Fruit fly (Drosophila melanogaster) whole organism, embryonic: Measurements from ENCODE around the gene msd1.
A peak's percentile ranks its signal among the peaks of the same experiment; 100 is the strongest.

Experiments
- ATbp ChIP-seq: fragments of 200-800 bp; sonication (Bioruptor generic); optimal IDR thresholded peaks from 2 replicates; lab custom pipeline; 2017; ENCODE audit warnings: missing biosample characterization, mild to moderate bottlenecking, missing genetic modification characterization, missing genetic modification reagents
- Abd-B ChIP-seq: fragments of 200-800 bp; sonication (Bioruptor generic); optimal IDR thresholded peaks from 2 replicates; lab custom pipeline; 2018; ENCODE audit warnings: missing biosample characterization, mild to moderate bottlenecking, missing genetic modification characterization, moderate library complexity
- Ada2b ChIP-seq: fragments of 200-800 bp; sonication (Bioruptor generic); IDR thresholded peaks from 2 replicates; pipeline ENCODE4 v1.3.6; 2022; ENCODE audit warnings: missing biosample characterization, missing genetic modification characterization
- Atf-2 ChIP-seq: fragments of 200-800 bp; sonication (Bioruptor generic); optimal IDR thresholded peaks from 2 replicates; lab custom pipeline; 2016; ENCODE audit warnings: missing biosample characterization, missing genetic modification characterization
- B-H2 ChIP-seq: fragments of 200-800 bp; sonication (Bioruptor generic); optimal IDR thresholded peaks from 2 replicates; lab custom pipeline; 2018; ENCODE audit warnings: missing biosample characterization, mild to moderate bottlenecking, missing genetic modification characterization
- C15 ChIP-seq: fragments of 200-800 bp; sonication (Bioruptor generic); IDR thresholded peaks from 3 replicates; pipeline ENCODE4 v1.3.6; 2022; ENCODE audit warnings: missing biosample characterization, missing genetic modification characterization
- CG10431 ChIP-seq: fragments of 200-800 bp; sonication (Bioruptor generic); optimal IDR thresholded peaks from 3 replicates; lab custom pipeline; 2018; ENCODE audit warnings: missing biosample characterization, mild to moderate bottlenecking, missing genetic modification characterization
- CG11695 ChIP-seq: fragments of 200-800 bp; sonication (Bioruptor generic); IDR thresholded peaks from 3 replicates; pipeline ENCODE4 v1.3.6; 2022; ENCODE audit warnings: missing biosample characterization, missing genetic modification characterization
- CG12104 ChIP-seq: fragments of 200-800 bp; sonication (Bioruptor generic); optimal IDR thresholded peaks from 3 replicates; lab custom pipeline; 2016; ENCODE audit warnings: missing biosample characterization, missing genetic modification characterization
- CG12769 ChIP-seq: fragments of 200-800 bp; sonication (Bioruptor generic); optimal IDR thresholded peaks from 2 replicates; lab custom pipeline; 2019; ENCODE audit warnings: missing biosample characterization, mild to moderate bottlenecking, missing genetic modification characterization, moderate library complexity
- CG13287 ChIP-seq: fragments of 200-800 bp; sonication (Bioruptor generic); IDR thresholded peaks from 2 replicates; pipeline ENCODE4 v1.3.6; 2022; ENCODE audit warnings: missing biosample characterization, missing genetic modification characterization; ENCODE audit not compliant: partially characterized antibody
- CG15601 ChIP-seq: fragments of 200-800 bp; sonication (Bioruptor generic); optimal IDR thresholded peaks from 3 replicates; lab custom pipeline; 2019; ENCODE audit warnings: missing biosample characterization, mild to moderate bottlenecking, missing genetic modification characterization, moderate library complexity
- CG15696 ChIP-seq: fragments of 200-800 bp; sonication (Bioruptor generic); optimal IDR thresholded peaks from 2 replicates; lab custom pipeline; 2019; ENCODE audit warnings: missing biosample characterization, mild to moderate bottlenecking, missing genetic modification characterization, moderate library complexity
- CG1602 ChIP-seq: fragments of 200-800 bp; sonication (Bioruptor generic); optimal IDR thresholded peaks from 3 replicates; lab custom pipeline; 2016; ENCODE audit warnings: missing biosample characterization, missing genetic modification characterization
- CG17186 ChIP-seq: fragments of 200-800 bp; sonication (Bioruptor generic); optimal IDR thresholded peaks from 3 replicates; lab custom pipeline; 2017; ENCODE audit warnings: missing biosample characterization, missing genetic modification reagents, missing genetic modification characterization
- CG17612 ChIP-seq: fragments of 200-800 bp; sonication (Bioruptor generic); IDR thresholded peaks from 2 replicates; pipeline ENCODE4 v1.3.6; 2022; ENCODE audit warnings: missing biosample characterization, missing genetic modification characterization
- CG33557 ChIP-seq: fragments of 200-800 bp; sonication (Bioruptor generic); optimal IDR thresholded peaks from 2 replicates; lab custom pipeline; 2019; ENCODE audit warnings: missing biosample characterization, mild to moderate bottlenecking, missing genetic modification characterization, moderate library complexity
- CG34376 ChIP-seq: fragments of 200-800 bp; sonication (Bioruptor generic); optimal IDR thresholded peaks from 2 replicates; lab custom pipeline; 2018; ENCODE audit warnings: missing biosample characterization, mild to moderate bottlenecking, missing genetic modification characterization
- CG3726 ChIP-seq: fragments of 200-800 bp; sonication (Bioruptor generic); IDR thresholded peaks from 3 replicates; pipeline ENCODE4, ENCODE4 v1.3.6; 2022; ENCODE audit warnings: missing biosample characterization, missing genetic modification characterization
- CG3847 ChIP-seq: fragments of 200-800 bp; sonication (Bioruptor generic); IDR thresholded peaks from 2 replicates; pipeline ENCODE4 v1.3.6; 2022; ENCODE audit warnings: missing biosample characterization, missing genetic modification characterization
- CG3995 ChIP-seq: fragments of 200-800 bp; sonication (Bioruptor generic); optimal IDR thresholded peaks from 3 replicates; lab custom pipeline; 2016; ENCODE audit warnings: missing biosample characterization, missing genetic modification characterization
- CG4360 ChIP-seq: fragments of 200-800 bp; sonication (Bioruptor generic); IDR thresholded peaks from 2 replicates; pipeline ENCODE4 v1.3.6; 2022; ENCODE audit warnings: missing biosample characterization, missing genetic modification characterization
- CG6791 ChIP-seq: fragments of 200-800 bp; sonication (Bioruptor generic); IDR thresholded peaks from 3 replicates; pipeline ENCODE4 v1.3.6; 2022; ENCODE audit warnings: missing biosample characterization, missing genetic modification characterization; ENCODE audit not compliant: partially characterized antibody
- CG7963 ChIP-seq: fragments of 200-800 bp; sonication (Bioruptor generic); IDR thresholded peaks from 3 replicates; pipeline ENCODE4 v1.3.6; 2022; ENCODE audit warnings: missing biosample characterization, missing genetic modification characterization; ENCODE audit not compliant: partially characterized antibody
- CG9437 ChIP-seq: fragments of 200-800 bp; sonication (Bioruptor generic); optimal IDR thresholded peaks from 2 replicates; lab custom pipeline; 2018; ENCODE audit warnings: missing biosample characterization, mild to moderate bottlenecking, missing genetic modification characterization
- Dbx ChIP-seq: fragments of 200-800 bp; sonication (Bioruptor generic); IDR thresholded peaks from 3 replicates; pipeline ENCODE4 v1.3.6; 2022; ENCODE audit warnings: missing biosample characterization, missing genetic modification characterization
- Doc2 ChIP-seq: fragments of 200-800 bp; sonication (Bioruptor generic); IDR thresholded peaks from 2 replicates; pipeline ENCODE4 v1.3.6; 2022; ENCODE audit warnings: missing biosample characterization, missing genetic modification characterization
- HLH3B ChIP-seq: fragments of 200-800 bp; sonication (Bioruptor generic); IDR thresholded peaks from 2 replicates; pipeline ENCODE4 v1.3.6; 2022; ENCODE audit warnings: missing biosample characterization, missing genetic modification characterization
- Hand ChIP-seq: fragments of 200-800 bp; sonication (Bioruptor generic); optimal IDR thresholded peaks from 2 replicates; lab custom pipeline; 2017; ENCODE audit warnings: mild to moderate bottlenecking, missing biosample characterization, missing genetic modification reagents, missing genetic modification characterization
- Hey ChIP-seq: fragments of 200-800 bp; sonication (Bioruptor generic); optimal IDR thresholded peaks from 3 replicates; lab custom pipeline; 2018; ENCODE audit warnings: missing biosample characterization, mild to moderate bottlenecking, missing genetic modification characterization
- Hmr ChIP-seq: fragments of 200-800 bp; sonication (Bioruptor generic); optimal IDR thresholded peaks from 3 replicates; lab custom pipeline; 2017; ENCODE audit warnings: mild to moderate bottlenecking, missing biosample characterization, missing genetic modification reagents, missing genetic modification characterization
- MTF-1 ChIP-seq: fragments of 200-800 bp; sonication (Bioruptor generic); optimal IDR thresholded peaks from 2 replicates; lab custom pipeline; 2018; ENCODE audit warnings: missing biosample characterization, mild to moderate bottlenecking, missing genetic modification characterization, borderline replicate concordance
- al ChIP-seq: fragments of 200-800 bp; sonication (Bioruptor generic); IDR thresholded peaks from 2 replicates; pipeline ENCODE4 v1.3.6; 2022; ENCODE audit warnings: missing biosample characterization, missing genetic modification characterization
- amos ChIP-seq: fragments of 200-800 bp; sonication (Bioruptor generic); IDR thresholded peaks from 2 replicates; pipeline ENCODE4 v1.3.6; 2022; ENCODE audit warnings: missing biosample characterization, missing genetic modification characterization; ENCODE audit not compliant: partially characterized antibody
- caup ChIP-seq: fragments of 200-800 bp; sonication (Bioruptor generic); optimal IDR thresholded peaks from 3 replicates; lab custom pipeline; 2017; ENCODE audit warnings: missing biosample characterization, mild to moderate bottlenecking, missing genetic modification characterization, moderate library complexity; ENCODE audit not compliant: severe bottlenecking
- crc ChIP-seq: fragments of 200-800 bp; sonication (Bioruptor generic); optimal IDR thresholded peaks from 2 replicates; lab custom pipeline; 2016; ENCODE audit warnings: missing biosample characterization, missing genetic modification characterization
- dysf ChIP-seq: fragments of 200-800 bp; sonication (Bioruptor generic); IDR thresholded peaks from 3 replicates; pipeline ENCODE4 v1.3.6; 2022; ENCODE audit warnings: missing biosample characterization, missing genetic modification characterization
- eyg ChIP-seq: fragments of 200-800 bp; sonication (Bioruptor generic); optimal IDR thresholded peaks from 3 replicates; lab custom pipeline; 2016; ENCODE audit warnings: missing biosample characterization, missing genetic modification characterization
- lmd ChIP-seq: fragments of 200-800 bp; sonication (Bioruptor generic); IDR thresholded peaks from 2 replicates; pipeline ENCODE4 v1.3.6; 2022; ENCODE audit warnings: missing biosample characterization, missing genetic modification characterization
- maf-S ChIP-seq: fragments of 200-800 bp; sonication (Bioruptor generic); optimal IDR thresholded peaks from 2 replicates; lab custom pipeline; 2016; ENCODE audit warnings: missing biosample characterization, missing genetic modification characterization
- nmo ChIP-seq: fragments of 200-800 bp; sonication (Bioruptor generic); optimal IDR thresholded peaks from 2 replicates; lab custom pipeline; 2018; ENCODE audit warnings: missing biosample characterization, mild to moderate bottlenecking, missing genetic modification characterization, moderate library complexity
- shn ChIP-seq: fragments of 200-800 bp; sonication (Bioruptor generic); optimal IDR thresholded peaks from 3 replicates; lab custom pipeline; 2016; ENCODE audit warnings: missing biosample characterization, missing genetic modification characterization
- sna ChIP-seq: fragments of 200-800 bp; sonication (Bioruptor generic); IDR thresholded peaks from 2 replicates; pipeline ENCODE4 v1.3.6; 2022; ENCODE audit warnings: missing biosample characterization, missing genetic modification characterization; ENCODE audit not compliant: partially characterized antibody
- stc ChIP-seq: fragments of 200-800 bp; sonication (Bioruptor generic); IDR thresholded peaks from 2 replicates; pipeline ENCODE4 v1.3.6; 2022; ENCODE audit warnings: missing biosample characterization, missing genetic modification characterization
- tna ChIP-seq: fragments of 200-800 bp; sonication (Bioruptor generic); IDR thresholded peaks from 2 replicates; pipeline ENCODE4 v1.3.6; 2022; ENCODE audit warnings: missing biosample characterization, missing genetic modification characterization; ENCODE audit not compliant: partially characterized antibody
- twi ChIP-seq: fragments of 200-800 bp; optimal IDR thresholded peaks from 2 replicates; lab custom pipeline; 2019; ENCODE audit warnings: missing biosample characterization, mild to moderate bottlenecking, missing genetic modification characterization, moderate library complexity
- unc-4 ChIP-seq: fragments of 200-800 bp; sonication (Bioruptor generic); IDR thresholded peaks from 2 replicates; pipeline ENCODE4 v1.3.6; 2022; ENCODE audit warnings: missing biosample characterization, missing genetic modification characterization; ENCODE audit not compliant: partially characterized antibody
- z ChIP-seq: fragments of 200-800 bp; sonication (Bioruptor generic); IDR thresholded peaks from 3 replicates; pipeline ENCODE4 v1.3.6; 2022; ENCODE audit warnings: missing biosample characterization, missing genetic modification characterization
- zf30C ChIP-seq: fragments of 200-800 bp; sonication (Bioruptor generic); optimal IDR thresholded peaks from 3 replicates; lab custom pipeline; 2018; ENCODE audit warnings: missing biosample characterization, mild to moderate bottlenecking, missing genetic modification characterization
- zfh2 ChIP-seq: fragments of 200-800 bp; sonication (Bioruptor generic); optimal IDR thresholded peaks from 2 replicates; lab custom pipeline; 2016; ENCODE audit warnings: missing biosample characterization, missing genetic modification characterization

Gene msd1

DNA sequence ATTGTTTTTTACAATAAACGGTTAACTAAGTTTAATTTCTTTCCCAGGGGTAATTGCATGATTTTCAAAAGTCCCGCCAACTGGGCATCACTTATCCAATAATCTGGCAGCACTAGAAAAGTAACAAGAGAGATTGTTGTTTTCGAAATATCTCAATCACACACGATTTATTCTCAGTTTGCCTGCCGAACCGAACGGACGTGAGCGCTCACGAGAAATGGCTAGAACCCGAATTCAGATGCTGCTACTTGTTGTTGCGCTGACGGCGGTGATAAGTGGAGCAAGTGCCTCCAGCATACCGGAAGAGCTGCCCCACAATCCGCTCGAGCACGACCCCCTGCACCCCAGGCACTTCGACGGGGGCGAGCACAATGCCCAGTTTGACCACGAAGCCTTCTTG is 33.0 kb upstream of the msd1 start, which contains the start of gene scf (continued):
- TF ChIP-seq caup (GFP tag; lab: Kevin White, UChicago) = no peak
- TF ChIP-seq dysf (GFP tag; lab: Robert Waterston, UW) = no peak
- no peak for TF ChIP-seq CG12104 (GFP tag; lab: Kevin White, UChicago)
- no peak for TF ChIP-seq Dbx (GFP tag; lab: Robert Waterston, UW)
- TF ChIP-seq C15 (GFP tag; lab: Robert Waterston, UW) = no peak
- TF ChIP-seq stc (GFP tag; lab: Robert Waterston, UW) = no peak
- TF ChIP-seq CG17186 (GFP tag; lab: Kevin White, UChicago) = no peak
- TF ChIP-seq maf-S (GFP tag; lab: Kevin White, UChicago) = no peak
- TF ChIP-seq CG3847 = peak; percentile 48
- TF ChIP-seq CG3995 (GFP tag; lab: Kevin White, UChicago) = peak; percentile 78
- peak; percentile 55 for TF ChIP-seq CG34376 (GFP tag; lab: Kevin White, UChicago)
- TF ChIP-seq sna (GFP tag; lab: Robert Waterston, UW) = peak; percentile 15; the same call in 1 of the 2 replicates
- TF ChIP-seq unc-4 = peak; percentile 42; the same call in 1 of the 2 replicates
- TF ChIP-seq nmo (GFP tag; lab: Kevin White, UChicago) = no peak
- TF ChIP-seq CG15601 (tag; lab: Kevin White, UChicago) = no peak
- no peak for TF ChIP-seq twi (tag; lab: Kevin White, UChicago)
- TF ChIP-seq zf30C (GFP tag; lab: Kevin White, UChicago) = no peak
- TF ChIP-seq al (GFP tag; lab: Robert Waterston, UW) = no peak
- TF ChIP-seq B-H2 (GFP tag; lab: Kevin White, UChicago) = no peak
- TF ChIP-seq Ada2b (GFP tag; lab: Robert Waterston, UW) = no peak
- 0 out of 3 replicates have a peak, but pooled peaks have one; percentile 27 for TF ChIP-seq CG6791 (GFP tag; lab: Robert Waterston, UW)
- TF ChIP-seq HLH3B = no peak
- TF ChIP-seq CG9437 (GFP tag; lab: Kevin White, UChicago) = no peak
- TF ChIP-seq zfh2 (GFP tag; lab: Kevin White, UChicago) = no peak
- no peak for TF ChIP-seq CG12769 (tag; lab: Kevin White, UChicago)
- no peak for TF ChIP-seq CG3726
- TF ChIP-seq CG4360 (GFP tag; lab: Robert Waterston, UW) = peak; percentile 53; the same call in 1 of the 2 replicates
- no peak for TF ChIP-seq Hand (GFP tag; lab: Kevin White, UChicago)
- TF ChIP-seq CG33557 (GFP tag; lab: Kevin White, UChicago) = no peak
- TF ChIP-seq shn (GFP tag; lab: Kevin White, UChicago) = no peak
- TF ChIP-seq Atf-2 (GFP tag; lab: Kevin White, UChicago) = no peak
- TF ChIP-seq ATbp (GFP tag; lab: Kevin White, UChicago) = no peak
- TF ChIP-seq CG15696 = no peak
- no peak for TF ChIP-seq CG10431 (GFP tag; lab: Kevin White, UChicago)
- TF ChIP-seq Abd-B (GFP tag; lab: Kevin White, UChicago) = no peak
- TF ChIP-seq lmd (GFP tag; lab: Robert Waterston, UW) = no peak
- peak; percentile 24 for TF ChIP-seq MTF-1 (GFP tag; lab: Kevin White, UChicago)
- peak; percentile 63 for TF ChIP-seq CG13287
- no peak for TF ChIP-seq tna (GFP tag; lab: Robert Waterston, UW)
- TF ChIP-seq z (GFP tag; lab: Robert Waterston, UW) = peak; percentile 57; the same call in 1 of the 3 replicates
- TF ChIP-seq eyg (GFP tag; lab: Kevin White, UChicago) = no peak
- no peak for TF ChIP-seq CG17612 (GFP tag; lab: Robert Waterston, UW)
- peak; percentile 27; the same call in 1 of the 2 replicates for TF ChIP-seq amos (GFP tag; lab: Robert Waterston, UW)
- 0 out of 3 replicates have a peak, but pooled peaks have one; percentile 36 for TF ChIP-seq CG11695
- TF ChIP-seq Hmr (GFP tag; lab: Kevin White, UChicago) = no peak
- no peak for TF ChIP-seq CG1602
- no peak for TF ChIP-seq CG7963 (GFP tag; lab: Robert Waterston, UW)
- TF ChIP-seq Doc2 (GFP tag; lab: Robert Waterston, UW) = no peak
- TF ChIP-seq Hey (tag; lab: Kevin White, UChicago) = no peak
- no peak for TF ChIP-seq crc (GFP tag; lab: Kevin White, UChicago)
